Worm (Caenorhabditis elegans): Measurements from ENCODE around the gene denn-4.
A peak's percentile ranks its signal among the peaks of the same experiment; 100 is the strongest.

The denn-4 gene

DNA sequence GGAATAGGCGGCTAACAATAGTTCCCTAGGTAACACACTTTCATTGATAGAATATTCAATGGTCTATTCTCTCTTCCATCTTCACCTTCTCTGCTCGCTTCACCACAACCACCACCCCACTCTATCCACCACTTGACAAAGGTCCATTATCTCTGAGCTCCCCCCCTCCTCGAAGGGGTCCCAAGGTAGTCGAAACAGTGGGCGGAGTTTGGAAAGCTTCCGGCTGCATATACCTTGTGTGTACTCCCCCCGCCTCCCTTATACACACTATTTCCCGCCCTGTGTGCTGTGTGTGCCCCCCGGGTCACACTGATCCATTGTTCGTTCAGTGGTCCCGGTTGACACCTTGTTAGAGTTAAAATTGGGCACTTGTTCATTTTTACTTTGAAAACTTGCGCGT is 15.3 kb upstream of the denn-4 start:
- peak; percentile 10 for TF ChIP-seq lin-14 (GFP tag; optimal IDR thresholded peaks at IDR 0.05)
- TF ChIP-seq hlh-4 (tag; optimal IDR thresholded peaks at IDR 0.05): no peak
- peak; percentile 12 for TF ChIP-seq fkh-8 (tag; optimal IDR thresholded peaks at IDR 0.05)
- TF ChIP-seq elt-3 (tag; optimal IDR thresholded peaks at IDR 0.05): no peak
- TF ChIP-seq sup-37 (GFP tag; optimal IDR thresholded peaks at IDR 0.05): no peak

DNA sequence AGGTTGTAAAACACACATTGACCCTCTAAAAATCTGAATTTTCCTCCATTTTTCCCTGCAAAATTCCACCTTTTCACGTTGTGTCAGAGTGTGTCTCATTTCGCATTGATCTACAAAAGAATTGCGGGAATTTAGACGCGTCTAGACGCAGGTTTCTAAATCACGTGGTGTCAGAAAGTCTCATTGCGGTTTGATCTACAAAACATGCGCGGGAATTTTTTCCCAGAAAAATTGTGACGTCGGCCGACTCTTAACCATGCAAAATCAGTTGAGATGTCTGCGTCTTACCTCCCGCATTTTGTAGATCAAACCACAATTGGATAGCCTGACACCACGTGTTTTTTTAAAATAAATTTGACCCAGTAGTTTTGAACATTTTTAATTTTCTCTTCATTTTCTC is 14.9 kb upstream of the denn-4 start:
- TF ChIP-seq pqm-1 (tag; optimal IDR thresholded peaks at IDR 0.05): no peak
- no peak for TF ChIP-seq mep-1 (tag; optimal IDR thresholded peaks at IDR 0.05)
- TF ChIP-seq unc-98 (GFP tag; IDR thresholded peaks at IDR 0.05): no peak
- no peak for TF ChIP-seq egl-13 (tag; optimal IDR thresholded peaks at IDR 0.05)

DNA sequence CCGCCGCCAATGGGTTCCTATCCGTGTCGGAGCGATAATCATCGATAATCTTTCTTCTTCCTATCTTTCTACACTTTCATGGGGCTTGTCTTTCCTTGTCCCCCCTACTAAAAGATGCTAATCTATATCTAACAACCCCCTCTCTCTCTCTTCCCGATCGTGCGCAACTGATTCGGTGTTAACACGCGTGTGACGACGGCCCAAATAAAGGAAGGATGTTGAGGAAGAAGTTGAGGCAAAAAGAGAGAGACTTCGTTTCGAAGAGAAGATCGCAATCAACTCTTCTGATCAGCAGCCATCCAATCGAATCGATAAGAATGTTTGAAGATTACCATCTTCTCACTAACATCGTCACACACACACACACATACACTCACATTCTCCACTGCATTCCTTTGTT is 12.5 kb upstream of the denn-4 start:
- TF ChIP-seq irx-1 (tag; optimal IDR thresholded peaks at IDR 0.05) (peak; percentile 16), nhr-85 (tag) (peak; percentile 96), zag-1 (tag; optimal IDR thresholded peaks at IDR 0.05) (no peak), C16A3.4 (tag; optimal IDR thresholded peaks at IDR 0.05) (no peak), efl-3 (GFP tag; optimal IDR thresholded peaks at IDR 0.05) (peak; percentile 78), nhr-237 (tag; optimal IDR thresholded peaks at IDR 0.05) (no peak), Y116A8C.19 (tag; optimal IDR thresholded peaks at IDR 0.05; ENCODE audit: borderline replicate concordance) (no peak), lin-35 (GFP tag; optimal IDR thresholded peaks at IDR 0.05) (no peak), nhr-71 (tag; optimal IDR thresholded peaks at IDR 0.05) (peak; percentile 10), dsc-1 (tag; optimal IDR thresholded peaks at IDR 0.05) (no peak), nhr-76 (tag; optimal IDR thresholded peaks at IDR 0.05) (no peak), tbx-2 (tag; optimal IDR thresholded peaks at IDR 0.05) (no peak), C04F5.9 (tag; optimal IDR thresholded peaks at IDR 0.05) (no peak), sptf-1 (tag; optimal IDR thresholded peaks at IDR 0.05) (no peak), lin-14 (GFP tag; optimal IDR thresholded peaks at IDR 0.05) (peak; percentile 80), swsn-7 (tag; optimal IDR thresholded peaks at IDR 0.05) (no peak), grh-1 (GFP tag; IDR thresholded peaks at IDR 0.05) (peak; percentile 29; the same call in 1 of the 2 replicates), blmp-1 (tag; optimal IDR thresholded peaks at IDR 0.05) (peak; percentile 45), ama-1 (optimal IDR thresholded peaks at IDR 0.05) (no peak), nhr-90 (tag; optimal IDR thresholded peaks at IDR 0.05; ENCODE audit: poor library complexity) (no peak), nhr-84 (tag; optimal IDR thresholded peaks at IDR 0.05) (no peak), nhr-20 (tag; optimal IDR thresholded peaks at IDR 0.05) (peak; percentile 17), vab-15 (tag; optimal IDR thresholded peaks at IDR 0.05) (no peak), nhr-47 (tag; optimal IDR thresholded peaks at IDR 0.05) (no peak), pag-3 (tag; optimal IDR thresholded peaks at IDR 0.05; ENCODE audit: borderline replicate concordance, insufficient read depth) (no peak), ces-1 (GFP tag; optimal IDR thresholded peaks at IDR 0.05) (no peak), ets-5 (GFP tag; IDR thresholded peaks at IDR 0.05) (no peak), dpl-1 (GFP tag; optimal IDR thresholded peaks at IDR 0.05) (no peak), ceh-8 (GFP tag; optimal IDR thresholded peaks at IDR 0.05) (no peak), alr-1 (tag; optimal IDR thresholded peaks at IDR 0.05; ENCODE audit: borderline replicate concordance) (no peak)

ce11 chrIV:1914900-1915299 is 8.9 kb upstream of the denn-4 start:
- peak; percentile 33 for TF ChIP-seq lin-14 (GFP tag; optimal IDR thresholded peaks at IDR 0.05)
- TF ChIP-seq ceh-90 (tag; optimal IDR thresholded peaks at IDR 0.05): no peak
- TF ChIP-seq fos-1 (tag; optimal IDR thresholded peaks at IDR 0.05): no peak
- no peak for TF ChIP-seq sup-37 (GFP tag; optimal IDR thresholded peaks at IDR 0.05)
- no peak for TF ChIP-seq swsn-7 (tag; optimal IDR thresholded peaks at IDR 0.05)
- no peak for TF ChIP-seq alr-1 (tag; optimal IDR thresholded peaks at IDR 0.05; ENCODE audit: borderline replicate concordance)
- TF ChIP-seq mdl-1 (tag; optimal IDR thresholded peaks at IDR 0.05): no peak
- no peak for TF ChIP-seq ztf-11 (tag; optimal IDR thresholded peaks at IDR 0.05)
- no peak for TF ChIP-seq nhr-77 (tag; optimal IDR thresholded peaks at IDR 0.05)
- peak; percentile 26 for TF ChIP-seq nhr-85 (tag)

Data from whole organism, L1 larva.